Fruit fly (Drosophila melanogaster) whole organism, embryonic: Measurements from ENCODE around the gene CG12814.

ENCODE experiments used
- ATbp ChIP-seq: fragments of 200-800 bp; sonication (Bioruptor generic); optimal IDR thresholded peaks from 2 replicates; lab custom pipeline; 2017; ENCODE audit warnings: missing biosample characterization, mild to moderate bottlenecking, missing genetic modification characterization, missing genetic modification reagents
- Ada2b ChIP-seq: fragments of 200-800 bp; sonication (Bioruptor generic); IDR thresholded peaks from 2 replicates; pipeline ENCODE4 v1.3.6; 2022; ENCODE audit warnings: missing biosample characterization, missing genetic modification characterization
- CG12219 ChIP-seq: fragments of 200-800 bp; sonication (Bioruptor generic); optimal IDR thresholded peaks from 3 replicates; lab custom pipeline; 2018; ENCODE audit warnings: missing biosample characterization, mild to moderate bottlenecking, missing genetic modification characterization
- CG12744 ChIP-seq: fragments of 200-800 bp; sonication (Bioruptor generic); optimal IDR thresholded peaks from 2 replicates; lab custom pipeline; 2016; ENCODE audit warnings: missing biosample characterization, missing genetic modification characterization
- CG12769 ChIP-seq: fragments of 200-800 bp; sonication (Bioruptor generic); optimal IDR thresholded peaks from 2 replicates; lab custom pipeline; 2019; ENCODE audit warnings: missing biosample characterization, mild to moderate bottlenecking, missing genetic modification characterization, moderate library complexity
- CG14667 ChIP-seq: fragments of 200-800 bp; sonication (Bioruptor generic); IDR thresholded peaks from 2 replicates; pipeline ENCODE4 v1.3.6; 2022; ENCODE audit warnings: missing biosample characterization, missing genetic modification characterization
- CG14710 ChIP-seq: fragments of 200-800 bp; sonication (Bioruptor generic); optimal IDR thresholded peaks from 3 replicates; lab custom pipeline; 2019; ENCODE audit warnings: missing biosample characterization, mild to moderate bottlenecking, missing genetic modification characterization, moderate library complexity
- CG18011 ChIP-seq: fragments of 200-800 bp; sonication (Bioruptor generic); optimal IDR thresholded peaks from 2 replicates; lab custom pipeline; 2017; ENCODE audit warnings: missing biosample characterization, missing genetic modification characterization, mild to moderate bottlenecking, moderate library complexity, missing genotype
- CG18764 ChIP-seq: fragments of 200-800 bp; sonication (Bioruptor generic); optimal IDR thresholded peaks from 3 replicates; lab custom pipeline; 2016; ENCODE audit warnings: missing biosample characterization, missing genetic modification characterization
- CG2678 ChIP-seq: fragments of 200-800 bp; sonication (Bioruptor generic); optimal IDR thresholded peaks from 3 replicates; lab custom pipeline; 2019; ENCODE audit warnings: missing biosample characterization, mild to moderate bottlenecking, missing genetic modification characterization, moderate library complexity
- CG2889 ChIP-seq: fragments of 200-800 bp; sonication (Bioruptor generic); IDR thresholded peaks from 3 replicates; pipeline ENCODE4 v1.3.6; 2022; ENCODE audit warnings: missing biosample characterization, missing genetic modification characterization
- CG30020 ChIP-seq: fragments of 200-800 bp; optimal IDR thresholded peaks from 2 replicates; lab custom pipeline; 2019; ENCODE audit warnings: missing biosample characterization, mild to moderate bottlenecking, missing genetic modification characterization, moderate library complexity
- CG32532 ChIP-seq: fragments of 200-800 bp; sonication (Bioruptor generic); IDR thresholded peaks from 2 replicates; pipeline ENCODE4 v1.3.6; 2022; ENCODE audit warnings: missing biosample characterization, missing genetic modification characterization
- CG32767 ChIP-seq: fragments of 200-800 bp; sonication (Bioruptor generic); IDR thresholded peaks from 2 replicates; pipeline ENCODE4 v1.3.6; 2022; ENCODE audit warnings: missing biosample characterization, missing genetic modification characterization
- CG34224 ChIP-seq: fragments of 200-800 bp; sonication (Bioruptor generic); IDR thresholded peaks from 3 replicates; pipeline ENCODE4 v1.3.6; 2022; ENCODE audit warnings: missing biosample characterization, missing genetic modification characterization; ENCODE audit not compliant: partially characterized antibody
- CG34422 ChIP-seq: fragments of 200-800 bp; sonication (Bioruptor generic); IDR thresholded peaks from 3 replicates; pipeline ENCODE4 v1.3.6; 2022; ENCODE audit warnings: missing biosample characterization, missing genetic modification characterization
- CG4360 ChIP-seq: fragments of 200-800 bp; sonication (Bioruptor generic); IDR thresholded peaks from 2 replicates; pipeline ENCODE4 v1.3.6; 2022; ENCODE audit warnings: missing biosample characterization, missing genetic modification characterization
- CG7987 ChIP-seq: fragments of 200-800 bp; sonication (Bioruptor generic); optimal IDR thresholded peaks from 2 replicates; lab custom pipeline; 2018; ENCODE audit warnings: missing biosample characterization, mild to moderate bottlenecking, missing genetic modification characterization, moderate library complexity
- CG8944 ChIP-seq: fragments of 200-800 bp; sonication (Bioruptor generic); optimal IDR thresholded peaks from 3 replicates; lab custom pipeline; 2016; ENCODE audit warnings: missing biosample characterization, missing genetic modification characterization
- CG9727 ChIP-seq: fragments of 200-800 bp; sonication (Bioruptor generic); optimal IDR thresholded peaks from 3 replicates; lab custom pipeline; 2017; ENCODE audit warnings: missing biosample characterization, mild to moderate bottlenecking, missing genetic modification characterization
- Camta ChIP-seq: fragments of 200-800 bp; sonication (Bioruptor generic); optimal IDR thresholded peaks from 2 replicates; lab custom pipeline; 2016; ENCODE audit warnings: missing biosample characterization, missing genetic modification characterization
- CoRest ChIP-seq: fragments of 200-800 bp; sonication (Bioruptor generic); optimal IDR thresholded peaks from 3 replicates; lab custom pipeline; 2018; ENCODE audit warnings: missing biosample characterization, mild to moderate bottlenecking, missing genetic modification characterization, moderate library complexity
- D19B ChIP-seq: fragments of 200-800 bp; sonication (Bioruptor generic); optimal IDR thresholded peaks from 2 replicates; lab custom pipeline; 2017; ENCODE audit warnings: missing biosample characterization, mild to moderate bottlenecking, missing genetic modification characterization
- HLH4C ChIP-seq: fragments of 200-800 bp; sonication (Bioruptor generic); IDR thresholded peaks from 3 replicates; pipeline ENCODE4 v1.3.6; 2022; ENCODE audit warnings: missing biosample characterization, missing genetic modification characterization; ENCODE audit not compliant: partially characterized antibody
- Hey ChIP-seq: fragments of 200-800 bp; sonication (Bioruptor generic); optimal IDR thresholded peaks from 3 replicates; lab custom pipeline; 2018; ENCODE audit warnings: missing biosample characterization, mild to moderate bottlenecking, missing genetic modification characterization
- Jarid2 ChIP-seq: fragments of 200-800 bp; sonication (Bioruptor generic); optimal IDR thresholded peaks from 3 replicates; lab custom pipeline; 2017; ENCODE audit warnings: mild to moderate bottlenecking, missing biosample characterization, missing genetic modification reagents, missing genetic modification characterization
- Lhr ChIP-seq: fragments of 200-800 bp; sonication (Bioruptor generic); optimal IDR thresholded peaks from 3 replicates; lab custom pipeline; 2017; ENCODE audit warnings: mild to moderate bottlenecking, missing biosample characterization, missing genetic modification reagents, missing genetic modification characterization
- MTF-1 ChIP-seq: fragments of 200-800 bp; sonication (Bioruptor generic); optimal IDR thresholded peaks from 2 replicates; lab custom pipeline; 2018; ENCODE audit warnings: missing biosample characterization, mild to moderate bottlenecking, missing genetic modification characterization, borderline replicate concordance
- Mes4 ChIP-seq: fragments of 200-800 bp; sonication (Bioruptor generic); optimal IDR thresholded peaks from 2 replicates; lab custom pipeline; 2016; ENCODE audit warnings: missing biosample characterization, missing genetic modification characterization
- Nf-YA ChIP-seq: fragments of 200-800 bp; sonication (Bioruptor generic); IDR thresholded peaks from 2 replicates; pipeline ENCODE4 v1.3.6; 2022; ENCODE audit warnings: missing biosample characterization, missing genetic modification characterization
- Oli ChIP-seq: fragments of 200-800 bp; sonication (Bioruptor generic); optimal IDR thresholded peaks from 2 replicates; lab custom pipeline; 2018; ENCODE audit warnings: missing biosample characterization, mild to moderate bottlenecking, missing genetic modification characterization, moderate library complexity
- PHDP ChIP-seq: fragments of 200-800 bp; sonication (Bioruptor generic); optimal IDR thresholded peaks from 3 replicates; lab custom pipeline; 2018; ENCODE audit warnings: missing biosample characterization, mild to moderate bottlenecking, missing genetic modification characterization, moderate library complexity
- Ravus ChIP-seq: fragments of 200-800 bp; sonication (Bioruptor generic); IDR thresholded peaks from 2 replicates; pipeline ENCODE4 v1.3.6; 2022; ENCODE audit warnings: missing biosample characterization, missing genetic modification characterization
- Ssrp ChIP-seq: fragments of 200-800 bp; sonication (Bioruptor generic); optimal IDR thresholded peaks from 2 replicates; lab custom pipeline; 2018; ENCODE audit warnings: missing biosample characterization, mild to moderate bottlenecking, missing genetic modification characterization, moderate library complexity
- TFAM ChIP-seq: fragments of 200-800 bp; sonication (Bioruptor generic); optimal IDR thresholded peaks from 2 replicates; lab custom pipeline; 2017; ENCODE audit warnings: missing biosample characterization, missing genetic modification characterization, inconsistent platforms
- al ChIP-seq: fragments of 200-800 bp; sonication (Bioruptor generic); IDR thresholded peaks from 2 replicates; pipeline ENCODE4 v1.3.6; 2022; ENCODE audit warnings: missing biosample characterization, missing genetic modification characterization
- az2 ChIP-seq: fragments of 200-800 bp; sonication (Bioruptor generic); optimal IDR thresholded peaks from 3 replicates; lab custom pipeline; 2016; ENCODE audit warnings: missing biosample characterization, missing genetic modification characterization
- cwo ChIP-seq: fragments of 200-800 bp; sonication (Bioruptor generic); optimal IDR thresholded peaks from 3 replicates; lab custom pipeline; 2017; ENCODE audit warnings: missing biosample characterization, missing genetic modification characterization, mild to moderate bottlenecking, moderate library complexity, missing genetic modification reagents
- dan ChIP-seq: fragments of 200-800 bp; sonication (Bioruptor generic); IDR thresholded peaks from 2 replicates; pipeline ENCODE4 v1.3.6; 2022; ENCODE audit warnings: missing biosample characterization, missing genetic modification characterization
- exex ChIP-seq: fragments of 200-800 bp; sonication (Bioruptor generic); optimal IDR thresholded peaks from 4 replicates; lab custom pipeline; 2018; ENCODE audit warnings: missing biosample characterization, mild to moderate bottlenecking, missing genetic modification characterization, moderate library complexity
- gsb ChIP-seq: fragments of 200-800 bp; sonication (Bioruptor generic); IDR thresholded peaks from 2 replicates; pipeline ENCODE4 v1.3.6; 2022; ENCODE audit warnings: missing biosample characterization, missing genetic modification characterization
- hbn ChIP-seq: fragments of 200-800 bp; sonication (Bioruptor generic); IDR thresholded peaks from 2 replicates; pipeline ENCODE4 v1.3.6; 2022; ENCODE audit warnings: missing biosample characterization, missing genetic modification characterization; ENCODE audit not compliant: partially characterized antibody
- ken ChIP-seq: fragments of 200-800 bp; sonication (Bioruptor generic); IDR thresholded peaks from 3 replicates; pipeline ENCODE4 v1.3.6; 2022; ENCODE audit warnings: missing biosample characterization, missing genetic modification characterization
- lab ChIP-seq: fragments of 200-800 bp; sonication (Bioruptor generic); optimal IDR thresholded peaks from 3 replicates; lab custom pipeline; 2017; ENCODE audit warnings: missing biosample characterization, missing genetic modification characterization, mild to moderate bottlenecking, moderate library complexity, missing genetic modification reagents
- p53 ChIP-seq: fragments of 200-800 bp; sonication (Bioruptor generic); optimal IDR thresholded peaks from 2 replicates; lab custom pipeline; 2016; ENCODE audit warnings: missing biosample characterization, missing genetic modification characterization
- rib ChIP-seq: fragments of 200-800 bp; sonication (Bioruptor generic); IDR thresholded peaks from 2 replicates; pipeline ENCODE4 v1.3.6; 2022; ENCODE audit warnings: missing biosample characterization, missing genetic modification characterization
- schlank ChIP-seq: fragments of 200-800 bp; sonication (Bioruptor generic); optimal IDR thresholded peaks from 2 replicates; lab custom pipeline; 2018; ENCODE audit warnings: missing biosample characterization, mild to moderate bottlenecking, missing genetic modification characterization
- sim ChIP-seq: fragments of 200-800 bp; sonication (Bioruptor generic); IDR thresholded peaks from 2 replicates; pipeline ENCODE4 v1.3.6; 2022; ENCODE audit warnings: missing biosample characterization, missing genetic modification characterization
- tap ChIP-seq: fragments of 200-800 bp; optimal IDR thresholded peaks from 3 replicates; lab custom pipeline; 2019; ENCODE audit warnings: missing biosample characterization, mild to moderate bottlenecking, missing genetic modification characterization, moderate library complexity
- usp ChIP-seq: fragments of >200 bp; optimal IDR thresholded peaks from 2 replicates; lab custom pipeline; 2017; ENCODE audit warnings: missing biosample characterization, missing genetic modification characterization

CG12814 gene

DNA sequence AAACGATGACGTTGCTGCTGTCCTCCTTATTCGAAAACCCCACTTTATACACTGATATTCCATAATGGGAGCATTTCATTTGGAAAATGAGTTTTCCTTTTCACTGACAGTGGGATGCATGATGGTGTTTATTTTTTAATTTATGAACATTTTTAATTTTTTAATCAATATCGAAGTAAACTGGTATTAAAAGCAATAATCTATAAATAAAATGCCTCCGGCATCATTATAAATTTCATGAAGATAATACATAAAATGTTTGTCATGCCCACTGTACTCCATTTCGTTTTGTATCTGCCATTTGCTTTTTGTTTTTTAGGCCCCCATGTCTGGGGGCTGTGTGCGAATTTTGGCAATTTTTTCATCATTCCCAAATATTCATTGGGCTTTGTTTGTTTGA is 59.3 kb downstream of the CG12814 start:
- TF ChIP-seq CG2678 (tag; lab: Kevin White, UChicago) (peak; percentile 78), CG12744 (peak; percentile 36), cwo (GFP tag; lab: Kevin White, UChicago) (peak; percentile 64), Jarid2 (GFP tag; lab: Kevin White, UChicago) (no peak), tap (tag; lab: Kevin White, UChicago) (peak; percentile 45), Nf-YA (GFP tag; lab: Robert Waterston, UW) (0 out of 2 replicates have a peak, but pooled peaks have one; percentile 32), Lhr (GFP tag; lab: Kevin White, UChicago) (no peak), Hey (tag; lab: Kevin White, UChicago) (no peak), ken (no peak), CG32767 (GFP tag; lab: Robert Waterston, UW) (peak; percentile 66), sim (GFP tag; lab: Robert Waterston, UW) (0 out of 2 replicates have a peak, but pooled peaks have one; percentile 24), CG30020 (tag; lab: Kevin White, UChicago) (no peak), CG14667 (GFP tag; lab: Robert Waterston, UW) (no peak; the same call in 1 of the 2 replicates), schlank (tag; lab: Kevin White, UChicago) (no peak), CG12219 (GFP tag; lab: Kevin White, UChicago) (peak; percentile 21), PHDP (tag; lab: Kevin White, UChicago) (peak; percentile 81), CG32532 (GFP tag; lab: Robert Waterston, UW) (peak; percentile 82), CG18764 (peak; percentile 43), Camta (peak; percentile 30), D19B (GFP tag; lab: Kevin White, UChicago) (peak; percentile 9), dan (GFP tag; lab: Robert Waterston, UW) (no peak), exex (tag; lab: Kevin White, UChicago) (peak; percentile 43), CG14710 (tag; lab: Kevin White, UChicago) (peak; percentile 32), Oli (tag; lab: Kevin White, UChicago) (peak; percentile 70), Ada2b (GFP tag; lab: Robert Waterston, UW) (peak; percentile 50; the same call in 1 of the 2 replicates), ATbp (GFP tag; lab: Kevin White, UChicago) (peak; percentile 30), CG34224 (GFP tag; lab: Robert Waterston, UW) (no peak), rib (no peak; the same call in 1 of the 2 replicates), CG8944 (GFP tag; lab: Kevin White, UChicago) (no peak), usp (GFP tag; lab: Kevin White, UChicago) (no peak), Ravus (GFP tag; lab: Robert Waterston, UW) (no peak), gsb (GFP tag; lab: Robert Waterston, UW) (0 out of 2 replicates have a peak, but pooled peaks have one; percentile 17), CG34422 (GFP tag; lab: Robert Waterston, UW) (0 out of 3 replicates have a peak, but pooled peaks have one; percentile 36), CG4360 (no peak), CG9727 (GFP tag; lab: Kevin White, UChicago) (peak; percentile 67), lab (GFP tag; lab: Kevin White, UChicago) (peak; percentile 86), CG2889 (GFP tag; lab: Robert Waterston, UW) (peak; percentile 58; the same call in 1 of the 3 replicates), TFAM (no peak), hbn (GFP tag; lab: Robert Waterston, UW) (no peak), Ssrp (peak; percentile 43), az2 (GFP tag; lab: Kevin White, UChicago) (peak; percentile 55), p53 (no peak), CG12769 (tag; lab: Kevin White, UChicago) (no peak), al (GFP tag; lab: Robert Waterston, UW) (peak; percentile 51; the same call in 1 of the 2 replicates), CoRest (peak; percentile 56), CG7987 (GFP tag; lab: Kevin White, UChicago) (no peak), HLH4C (GFP tag; lab: Robert Waterston, UW) (no peak), MTF-1 (no peak), CG18011 (no peak), Mes4 (GFP tag; lab: Kevin White, UChicago) (no peak)
